Fruit fly (Drosophila melanogaster) whole organism, adult: Measurements from ENCODE around the gene CG46307.
A peak's percentile ranks its signal among the peaks of the same experiment; 100 is the strongest.

Experiments used
- CG11617 ChIP-seq: fragments of 200-800 bp; sonication (Bioruptor generic); optimal IDR thresholded peaks from 2 replicates; lab custom pipeline; 2017; ENCODE audit warnings: mild to moderate bottlenecking, missing biosample characterization, missing genetic modification reagents, missing genetic modification characterization
- CG12768 ChIP-seq: fragments of 200-800 bp; sonication (Bioruptor generic); optimal IDR thresholded peaks from 2 replicates; lab custom pipeline; 2017; ENCODE audit warnings: missing biosample characterization, missing genetic modification characterization, mild to moderate bottlenecking, moderate library complexity, missing genetic modification reagents
- CG1620 ChIP-seq: fragments of 200-800 bp; sonication (Bioruptor generic); optimal IDR thresholded peaks from 2 replicates; lab custom pipeline; 2016; ENCODE audit warnings: missing biosample characterization, missing genetic modification characterization
- CG5204 ChIP-seq: fragments of 200-800 bp; sonication (Bioruptor generic); optimal IDR thresholded peaks from 2 replicates; lab custom pipeline; 2016; ENCODE audit warnings: missing biosample characterization, missing genetic modification characterization
- CG7045 ChIP-seq: fragments of 200-800 bp; sonication (Bioruptor generic); optimal IDR thresholded peaks from 2 replicates; lab custom pipeline; 2017; ENCODE audit warnings: missing biosample characterization, mild to moderate bottlenecking, missing genetic modification characterization
- Clk ChIP-seq: fragments of 200-800 bp; sonication (Bioruptor generic); optimal IDR thresholded peaks from 2 replicates; lab custom pipeline; 2017; ENCODE audit warnings: missing biosample characterization, missing genetic modification characterization
- Crg-1 ChIP-seq: fragments of 200-800 bp; sonication (Bioruptor generic); optimal IDR thresholded peaks from 2 replicates; lab custom pipeline; 2016; ENCODE audit warnings: missing biosample characterization, missing genetic modification characterization
- Mnt ChIP-seq: fragments of 200-800 bp; sonication (Bioruptor generic); optimal IDR thresholded peaks from 2 replicates; lab custom pipeline; 2016; ENCODE audit warnings: missing biosample characterization, mild to moderate bottlenecking, missing genetic modification characterization
- bab1 ChIP-seq: fragments of 200-800 bp; sonication (Bioruptor generic); optimal IDR thresholded peaks from 3 replicates; lab custom pipeline; 2019; ENCODE audit warnings: missing biosample characterization, mild to moderate bottlenecking, missing genetic modification characterization, moderate library complexity
- cic ChIP-seq: fragments of 200-800 bp; sonication (Bioruptor generic); optimal IDR thresholded peaks from 2 replicates; lab custom pipeline; 2017; ENCODE audit warnings: missing biosample characterization, mild to moderate bottlenecking, missing genetic modification characterization, moderate library complexity
- cnc ChIP-seq, 2 experiments: fragments of >200 bp; optimal IDR thresholded peaks; 2 replicates each; lab custom pipeline; 2017
- ovo ChIP-seq: fragments of 200-800 bp; sonication (Bioruptor generic); optimal IDR thresholded peaks from 2 replicates; lab custom pipeline; 2016; ENCODE audit warnings: missing biosample characterization, missing genetic modification characterization
- pad ChIP-seq: fragments of 200-800 bp; sonication (Bioruptor generic); optimal IDR thresholded peaks from 3 replicates; lab custom pipeline; 2017; ENCODE audit warnings: missing biosample characterization, missing genetic modification characterization, mild to moderate bottlenecking, moderate library complexity, missing genetic modification reagents

DNA sequence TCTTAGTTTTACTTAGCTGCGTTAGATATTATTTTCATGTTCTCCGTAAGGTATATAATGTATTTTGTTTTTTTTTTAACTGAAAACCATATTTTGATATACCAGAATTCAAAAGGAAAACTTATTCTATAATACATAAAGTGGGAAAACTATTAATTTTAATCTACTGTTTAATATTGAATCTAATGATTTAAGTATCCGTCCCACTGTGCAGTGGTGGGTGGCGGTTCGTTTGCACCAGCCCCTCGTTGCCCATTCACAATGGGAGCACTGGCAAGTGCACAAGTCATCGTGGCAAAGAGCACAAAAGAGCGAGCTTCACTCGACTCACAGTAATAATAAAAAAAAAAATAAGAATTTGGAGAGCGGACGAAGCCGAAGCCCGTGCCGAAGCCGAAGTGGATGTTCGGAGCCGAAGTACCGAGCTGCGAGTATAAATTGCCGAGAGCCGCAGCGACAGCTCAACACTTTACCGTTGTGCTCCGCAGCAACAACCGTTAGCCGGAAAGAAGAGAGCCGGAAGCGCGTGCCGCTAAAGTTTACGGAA is 7.8 kb upstream of the CG46307 start, which contains the start of gene CG34136:
- no peak for TF ChIP-seq CG7045
- TF ChIP-seq CG1620 = no peak
- TF ChIP-seq pad (GFP tag; lab: Kevin White, UChicago) = peak; percentile 36
- TF ChIP-seq Clk (GFP tag; lab: Kevin White, UChicago) = no peak
- peak; percentile 35 for TF ChIP-seq Mnt (GFP tag; lab: Kevin White, UChicago)
- peak; percentile 5 for TF ChIP-seq bab1 (GFP tag; lab: Kevin White, UChicago)
- TF ChIP-seq CG12768 (GFP tag; lab: Kevin White, UChicago) = peak; percentile 8
- TF ChIP-seq CG11617 (GFP tag; lab: Kevin White, UChicago) = no peak
- TF ChIP-seq CG5204 = peak; percentile 15
- peak; percentile 44 for TF ChIP-seq ovo
- TF ChIP-seq cic (GFP tag; lab: Kevin White, UChicago) = no peak
- no peak for TF ChIP-seq cnc (optimal IDR thresholded peaks at IDR 0.05; lab: Kevin White, UChicago)
- TF ChIP-seq Crg-1 (GFP tag; lab: Kevin White, UChicago) = no peak
